Worm (Caenorhabditis elegans) whole organism, L1 larva: Measurements from ENCODE around the gene folt-2.
A peak's percentile ranks its signal among the peaks of the same experiment; 100 is the strongest.

Experiments used
- C16A3.4 ChIP-seq: fragments of 150-350 bp; optimal IDR thresholded peaks from 2 replicates; lab custom pipeline; 2014; ENCODE audit warnings: missing biosample characterization, missing genetic modification characterization
- C34B4.2 ChIP-seq: sonication (generic microtip); optimal IDR thresholded peaks from 2 replicates; lab custom pipeline; 2017; ENCODE audit warnings: mild to moderate bottlenecking, missing genetic modification characterization, missing compliant biosample characterization
- alr-1 ChIP-seq: fragments of 200-800 bp; sonication (Bioruptor generic); optimal IDR thresholded peaks from 2 replicates; lab custom pipeline; 2018; ENCODE audit warnings: borderline replicate concordance, mild to moderate bottlenecking, missing genetic modification characterization, missing compliant biosample characterization
- ceh-82 ChIP-seq, 3 experiments: fragments of 150-350 bp in 1 of 3; sonication (generic microtip) in 2 of 3; optimal IDR thresholded peaks; 2 replicates each; lab custom pipeline; 2014 to 2017; ENCODE audit warnings: missing biosample characterization in 3 of 3, missing genetic modification characterization in 3 of 3
- ceh-88 ChIP-seq: fragments of 200-800 bp; sonication (Bioruptor generic); IDR thresholded peaks from 2 replicates; pipeline ENCODE4 v1.3.6; 2022; ENCODE audit warnings: missing genetic modification characterization, missing compliant biosample characterization
- efl-1 ChIP-seq, 4 experiments: fragments of 150-350 bp; optimal IDR thresholded peaks in 3 of 4; peaks in 1 of 4; 1 replicate in 1 of 4; 2 replicates in 3 of 4; lab custom pipeline; 2014; ENCODE audit warnings: missing biosample characterization in 2 of 4, missing genetic modification characterization in 2 of 4, missing genetic modification reagents in 2 of 4
- efl-3 ChIP-seq: fragments of 200-800 bp; sonication (Bioruptor generic); optimal IDR thresholded peaks from 2 replicates; lab custom pipeline; 2018; ENCODE audit warnings: mild to moderate bottlenecking, missing genetic modification characterization, missing compliant biosample characterization
- egl-13 ChIP-seq: sonication (generic microtip); optimal IDR thresholded peaks from 2 replicates; lab custom pipeline; 2016; ENCODE audit warnings: missing genotype, missing genetic modification reagents, missing genetic modification characterization, missing compliant biosample characterization
- elt-2 ChIP-seq: sonication (generic microtip); optimal IDR thresholded peaks from 2 replicates; lab custom pipeline; 2016; ENCODE audit warnings: missing genetic modification characterization, mild to moderate bottlenecking, inconsistent platforms, missing compliant biosample characterization, missing genetic modification reagents
- grh-1 ChIP-seq: fragments of 200-800 bp; sonication (Bioruptor generic); IDR thresholded peaks from 2 replicates; pipeline ENCODE4 v1.3.6; 2022; ENCODE audit warnings: missing genetic modification reagents, missing genetic modification characterization, missing compliant biosample characterization
- hlh-4 ChIP-seq: sonication (generic microtip); optimal IDR thresholded peaks from 2 replicates; lab custom pipeline; 2016; ENCODE audit warnings: mild to moderate bottlenecking, missing genetic modification characterization, missing compliant biosample characterization
- hpl-2 ChIP-seq: fragments of 150-350 bp; optimal IDR thresholded peaks from 2 replicates; lab custom pipeline; 2014; ENCODE audit warnings: missing biosample characterization, missing genetic modification reagents, missing genetic modification characterization
- isw-1 ChIP-seq: fragments of 200-800 bp; sonication (Bioruptor generic); IDR thresholded peaks from 2 replicates; pipeline ENCODE4 v1.3.6; 2022; ENCODE audit warnings: missing genetic modification characterization, missing compliant biosample characterization
- jun-1 ChIP-seq: fragments of 150-350 bp; optimal IDR thresholded peaks from 2 replicates; lab custom pipeline; 2014; ENCODE audit warnings: missing biosample characterization, missing genetic modification reagents, missing genetic modification characterization
- lir-3 ChIP-seq: sonication (generic microtip); optimal IDR thresholded peaks from 2 replicates; lab custom pipeline; 2016; ENCODE audit warnings: mild to moderate bottlenecking, missing genetic modification characterization, moderate library complexity, missing compliant biosample characterization; ENCODE audit not compliant: poor library complexity
- lsy-2 ChIP-seq, 2 experiments: fragments of 150-350 bp; optimal IDR thresholded peaks; 2 replicates each; lab custom pipeline; 2014; ENCODE audit warnings: missing biosample characterization in 2 of 2, missing genetic modification characterization in 2 of 2
- mab-9 ChIP-seq: fragments of 200-800 bp; sonication (Bioruptor generic); IDR thresholded peaks from 2 replicates; pipeline ENCODE4 v1.3.6; 2022; ENCODE audit warnings: missing genetic modification reagents, missing genetic modification characterization, missing compliant biosample characterization
- mdl-1 ChIP-seq, 2 experiments: fragments of 150-350 bp; optimal IDR thresholded peaks; 2 replicates each; lab custom pipeline; 2014 to 2017; ENCODE audit warnings: missing biosample characterization in 2 of 2, missing genetic modification characterization in 2 of 2, inconsistent platforms in 1 of 2
- nhr-11 ChIP-seq: fragments of 150-350 bp; optimal IDR thresholded peaks from 2 replicates; lab custom pipeline; 2014; ENCODE audit warnings: missing biosample characterization, missing genetic modification characterization
- nhr-28 ChIP-seq: fragments of 150-350 bp; optimal IDR thresholded peaks from 2 replicates; lab custom pipeline; 2014; ENCODE audit warnings: missing biosample characterization, missing genetic modification characterization
- nhr-84 ChIP-seq: sonication (generic microtip); optimal IDR thresholded peaks from 2 replicates; lab custom pipeline; 2017; ENCODE audit warnings: missing biosample characterization, missing genetic modification characterization
- rnt-1 ChIP-seq: sonication (generic microtip); optimal IDR thresholded peaks from 2 replicates; lab custom pipeline; 2016; ENCODE audit warnings: mild to moderate bottlenecking, missing genetic modification characterization, moderate library complexity, missing compliant biosample characterization
- snpc-4 ChIP-seq: fragments of 150-350 bp; optimal IDR thresholded peaks from 2 replicates; lab custom pipeline; 2014; ENCODE audit warnings: missing biosample characterization, missing genetic modification characterization
- sptf-1 ChIP-seq: fragments of 150-350 bp; optimal IDR thresholded peaks from 2 replicates; lab custom pipeline; 2014; ENCODE audit warnings: missing biosample characterization, missing genetic modification characterization
- tlp-1 ChIP-seq: fragments of 150-350 bp; optimal IDR thresholded peaks from 2 replicates; lab custom pipeline; 2014; ENCODE audit warnings: missing biosample characterization, missing genetic modification characterization
- unc-130 ChIP-seq: fragments of 150-350 bp; optimal IDR thresholded peaks from 2 replicates; lab custom pipeline; 2017; ENCODE audit warnings: missing biosample characterization, missing genetic modification characterization, inconsistent platforms
- unc-62 ChIP-seq: fragments of 150-350 bp; optimal IDR thresholded peaks from 2 replicates; lab custom pipeline; 2014; ENCODE audit warnings: missing biosample characterization, missing genetic modification reagents, missing genetic modification characterization
- vab-15 ChIP-seq: sonication (generic microtip); optimal IDR thresholded peaks from 2 replicates; lab custom pipeline; 2017; ENCODE audit warnings: missing genotype, mild to moderate bottlenecking, missing genetic modification characterization, missing compliant biosample characterization
- zag-1 ChIP-seq: fragments of 150-350 bp; optimal IDR thresholded peaks from 2 replicates; lab custom pipeline; 2014; ENCODE audit warnings: missing biosample characterization, missing genetic modification characterization
- ztf-11 ChIP-seq, 2 experiments: sonication (generic microtip); optimal IDR thresholded peaks; 2 replicates each; lab custom pipeline; 2016 to 2017; ENCODE audit warnings: missing genetic modification characterization in 2 of 2, missing biosample characterization in 1 of 2, missing compliant biosample characterization in 1 of 2

Gene folt-2

ce11 chrV:2903227-2903626 is 27.8 kb upstream of the folt-2 start, which contains the start of gene C31B8.7:
TSS of gene C31B8.7 (minus strand) at chrV:2903327.
- no peak for TF ChIP-seq isw-1 (GFP tag; lab: Robert Waterston, UW)
- no peak for TF ChIP-seq vab-15 (tag; lab: Kevin White, UChicago)
- TF ChIP-seq sptf-1 (tag; lab: Kevin White, UChicago), result no peak
- no peak for TF ChIP-seq hpl-2 (GFP tag; lab: Kevin White, UChicago)
- no peak for TF ChIP-seq snpc-4
- no peak for TF ChIP-seq nhr-84 (tag; lab: Kevin White, UChicago)
- no peak for TF ChIP-seq C34B4.2 (tag; lab: Kevin White, UChicago)
- no peak for TF ChIP-seq alr-1 (tag; lab: Kevin White, UChicago)
- no peak for TF ChIP-seq unc-62 (GFP tag; lab: Kevin White, UChicago)
- no peak for TF ChIP-seq lsy-2 (tag; optimal IDR thresholded peaks at IDR 0.05; lab: Kevin White, UChicago)
- no peak for TF ChIP-seq ceh-82 (tag; optimal IDR thresholded peaks at IDR 0.05; lab: Kevin White, UChicago)
- TF ChIP-seq jun-1, result no peak
- TF ChIP-seq zag-1 (tag; lab: Kevin White, UChicago), result no peak
- no peak for TF ChIP-seq lir-3 (tag; lab: Kevin White, UChicago)
- TF ChIP-seq nhr-28, result no peak

- no peak for TF ChIP-seq unc-130 (tag; lab: Kevin White, UChicago)
- no peak for TF ChIP-seq efl-1 (optimal IDR thresholded peaks at IDR 0.05; lab: Kevin White, UChicago)
- peak in 1 of 2 experiments; percentile 8 for TF ChIP-seq efl-1 (GFP tag; optimal IDR thresholded peaks at IDR 0.05 in 1 of 2; lab: Kevin White, UChicago)
These were observed 24.5 kb upstream of the folt-2 start, which contains the start of gene str-46 for ce11 chrV:2899867-2900266. TSS of gene str-46 (minus strand) at chrV:2899967.

- TF ChIP-seq efl-3 (GFP tag; lab: Kevin White, UChicago) (no peak), elt-2 (tag; lab: Kevin White, UChicago) (peak; percentile 3)
- TF ChIP-seq, all 84 proteins: peak for 1
These were observed 20.8 kb upstream of the folt-2 start, which contains the start of gene pals-32 for ce11 chrV:2896198-2896660. TSS of gene pals-32 (plus strand) at chrV:2896610.

- TF ChIP-seq C16A3.4 (tag; lab: Kevin White, UChicago) (no peak), efl-1 (optimal IDR thresholded peaks at IDR 0.05; lab: Kevin White, UChicago) (no peak), efl-1 (GFP tag; optimal IDR thresholded peaks at IDR 0.05 in 1 of 2; lab: Kevin White, UChicago) (peak in 1 of 2 experiments; percentile 17)
These were observed 17.6 kb upstream of the folt-2 start, which contains the start of gene srh-127 for ce11 chrV:2892976-2893375. TSS of gene srh-127 (plus strand) at chrV:2893276.

ce11 chrV:2891927-2892326 is 16.5 kb upstream of the folt-2 start, which contains the start of gene F37B4.15:
TSS of gene F37B4.15 (plus strand) at chrV:2892227.
- TF ChIP-seq tlp-1 (tag; lab: Kevin White, UChicago), result no peak
- TF ChIP-seq mdl-1 (tag; optimal IDR thresholded peaks at IDR 0.05; lab: Kevin White, UChicago), result no peak
- no peak for TF ChIP-seq rnt-1
- TF ChIP-seq grh-1 (GFP tag; lab: Robert Waterston, UW), result no peak
- no peak for TF ChIP-seq mab-9
- TF ChIP-seq nhr-11 (tag; lab: Kevin White, UChicago), result no peak
- TF ChIP-seq ceh-88 (GFP tag; lab: Robert Waterston, UW), result no peak
- TF ChIP-seq hlh-4 (tag; lab: Kevin White, UChicago), result no peak
- TF ChIP-seq, all 84 proteins: peak for 0

- TF ChIP-seq egl-13 (no peak), ztf-11 (tag; optimal IDR thresholded peaks at IDR 0.05; lab: Kevin White, UChicago) (no peak)
These were observed 13.3 kb upstream of the folt-2 start, which contains the start of gene srw-4 for ce11 chrV:2888681-2889080. TSS of gene srw-4 (minus strand) at chrV:2888781.
